Fruit fly (Drosophila melanogaster): ENCODE data around the gene Ziz.

Ziz gene

dm6 chr2L:7513321-7514059, 17.4 kb upstream of the Ziz start:
- TF ChIP-seq tai (GFP tag; optimal IDR thresholded peaks at IDR 0.05) (no peak), rgr (GFP tag; optimal IDR thresholded peaks at IDR 0.05) (no peak), CrebA (GFP tag; optimal IDR thresholded peaks at IDR 0.05; ENCODE audit: borderline replicate concordance) (no peak), woc (GFP tag; optimal IDR thresholded peaks at IDR 0.05) (no peak), dmrt93B (GFP tag; optimal IDR thresholded peaks at IDR 0.05) (no peak), br (GFP tag; optimal IDR thresholded peaks at IDR 0.05) (no peak), Abd-B (GFP tag; optimal IDR thresholded peaks at IDR 0.05) (no peak), Myc (optimal IDR thresholded peaks at IDR 0.05) (no peak), usp (GFP tag; optimal IDR thresholded peaks at IDR 0.05) (no peak), GATAd (GFP tag; optimal IDR thresholded peaks at IDR 0.05) (no peak), Dif (GFP tag; optimal IDR thresholded peaks at IDR 0.05; ENCODE audit: partially characterized antibody) (no peak), psq (GFP tag; optimal IDR thresholded peaks at IDR 0.05) (no peak), Sp1 (GFP tag; optimal IDR thresholded peaks at IDR 0.05) (no peak)

dm6 chr2L:7512860-7513259, 16.8 kb upstream of the Ziz start:
- TF ChIP-seq h (GFP tag; optimal IDR thresholded peaks at IDR 0.05) (peak; percentile 74), GATAd (GFP tag; optimal IDR thresholded peaks at IDR 0.05) (no peak), HLH106 (tag; optimal IDR thresholded peaks at IDR 0.05) (peak; percentile 65), pan (optimal IDR thresholded peaks at IDR 0.05) (no peak), ey (GFP tag; optimal IDR thresholded peaks at IDR 0.05) (peak; percentile 68), usp (GFP tag; optimal IDR thresholded peaks at IDR 0.05) (no peak), Myc (optimal IDR thresholded peaks at IDR 0.05) (no peak), Rel (GFP tag; optimal IDR thresholded peaks at IDR 0.05) (no peak), Rel (tag; optimal IDR thresholded peaks at IDR 0.05) (no peak), dl (GFP tag; optimal IDR thresholded peaks at IDR 0.05; ENCODE audit: insufficient read depth in 1 of 2, partially characterized antibody in 2 of 2) (no peak), Vsx2 (GFP tag; optimal IDR thresholded peaks at IDR 0.05; ENCODE audit: partially characterized antibody) (no peak), woc (GFP tag; optimal IDR thresholded peaks at IDR 0.05) (peak; percentile 53), dmrt93B (GFP tag; optimal IDR thresholded peaks at IDR 0.05) (peak; percentile 19), sv (GFP tag; optimal IDR thresholded peaks at IDR 0.05) (peak; percentile 60), Hr78 (GFP tag; optimal IDR thresholded peaks at IDR 0.05) (no peak), tai (GFP tag; optimal IDR thresholded peaks at IDR 0.05) (peak; percentile 51), lola (GFP tag; optimal IDR thresholded peaks at IDR 0.05) (no peak), psq (GFP tag; optimal IDR thresholded peaks at IDR 0.05) (peak; percentile 60), br (GFP tag; optimal IDR thresholded peaks at IDR 0.05) (peak; percentile 70), Hnf4 (GFP tag; optimal IDR thresholded peaks at IDR 0.05) (peak; percentile 53), Hr83 (GFP tag; optimal IDR thresholded peaks at IDR 0.05; ENCODE audit: poor library complexity, severe bottlenecking) (no peak), fru (GFP tag; optimal IDR thresholded peaks at IDR 0.05) (peak; percentile 66), OdsH (GFP tag; optimal IDR thresholded peaks at IDR 0.05) (peak; percentile 58), CG32264 (GFP tag; optimal IDR thresholded peaks at IDR 0.05) (no peak), jim (GFP tag; optimal IDR thresholded peaks at IDR 0.05) (no peak), rgr (GFP tag; optimal IDR thresholded peaks at IDR 0.05) (peak; percentile 67), Mio (GFP tag; optimal IDR thresholded peaks at IDR 0.05) (no peak), Dif (GFP tag; optimal IDR thresholded peaks at IDR 0.05; ENCODE audit: partially characterized antibody) (no peak), CG9705 (GFP tag; optimal IDR thresholded peaks at IDR 0.05) (no peak), brk (GFP tag; optimal IDR thresholded peaks at IDR 0.05) (peak; percentile 32), Sp1 (GFP tag; optimal IDR thresholded peaks at IDR 0.05) (peak; percentile 48), Jra (GFP tag; optimal IDR thresholded peaks at IDR 0.05) (peak; percentile 16), N (GFP tag; optimal IDR thresholded peaks at IDR 0.05) (no peak), sage (GFP tag; optimal IDR thresholded peaks at IDR 0.05) (no peak), Abd-B (GFP tag; optimal IDR thresholded peaks at IDR 0.05) (no peak), dsf (GFP tag; optimal IDR thresholded peaks at IDR 0.05; ENCODE audit: borderline replicate concordance) (no peak), Dfd (GFP tag; optimal IDR thresholded peaks at IDR 0.05) (no peak), CrebA (GFP tag; optimal IDR thresholded peaks at IDR 0.05; ENCODE audit: borderline replicate concordance) (no peak), foxo (GFP tag; optimal IDR thresholded peaks at IDR 0.05) (peak in 1 of 2 experiments; percentile 74)
